Fruit fly (Drosophila melanogaster): Measurements from ENCODE around the gene CG45065.

- no peak for TF ChIP-seq CG8478 (optimal IDR thresholded peaks at IDR 0.05)
- TF ChIP-seq CTCF (optimal IDR thresholded peaks at IDR 0.05), result no peak
Measured at dm6 chrX:14841893-14842505, 40.4 kb downstream of the CG45065 start.

Data from S2 (cell line).